Fruit fly (Drosophila melanogaster): ENCODE results near the gene ncd.

Gene ncd

dm6 chr3R:29778139-29778984 lies 28.6 kb downstream of the ncd start:
- no peak for TF ChIP-seq CG17801 (GFP tag; optimal IDR thresholded peaks at IDR 0.05; ENCODE audit: partially characterized antibody)

- TF ChIP-seq CG17801 (GFP tag; optimal IDR thresholded peaks at IDR 0.05; ENCODE audit: partially characterized antibody): no peak
Observed at dm6 chr3R:29777213-29777612, 29.7 kb downstream of the ncd start.

DNA sequence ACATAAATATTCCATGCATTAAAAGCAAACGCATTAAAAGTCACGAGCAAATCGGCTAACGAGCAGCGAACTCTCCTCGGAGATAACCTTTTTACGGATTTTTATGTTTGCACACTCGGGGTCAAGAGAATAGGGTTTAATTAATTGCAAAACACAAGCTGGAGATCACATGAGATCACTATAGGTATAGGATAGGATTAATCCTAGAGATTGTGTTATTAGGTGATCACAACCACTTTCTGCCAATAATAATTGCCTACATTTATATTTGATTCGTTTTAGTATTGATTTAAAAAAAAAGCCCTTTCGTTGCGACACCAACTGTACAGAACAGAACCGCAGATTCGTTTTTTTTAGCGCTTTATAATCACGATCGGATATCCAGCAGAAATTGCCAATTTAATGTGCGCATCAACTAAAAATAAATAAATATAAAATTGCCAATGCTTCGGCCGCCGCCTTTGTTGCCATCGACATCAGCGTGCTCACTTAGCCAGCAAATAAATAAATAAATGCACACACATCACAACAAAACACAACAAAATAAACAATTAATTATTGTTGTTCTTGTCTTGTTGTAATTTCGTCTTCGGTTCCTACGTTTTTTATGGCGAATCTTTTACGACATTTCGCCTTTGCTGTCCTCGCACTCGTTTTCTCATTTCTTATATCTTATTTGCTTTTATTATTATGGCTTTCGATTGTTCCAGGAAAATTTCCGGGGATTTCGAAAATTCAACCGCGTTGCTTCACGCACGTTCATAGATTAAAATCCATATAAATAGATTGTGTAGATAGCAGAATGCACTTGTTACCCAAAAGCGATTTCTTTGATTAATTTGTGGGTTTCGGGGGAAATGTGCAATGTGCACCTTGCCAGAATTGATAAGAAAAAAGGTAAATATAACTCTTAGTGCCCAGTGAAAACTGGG lies 30.9 kb downstream of the ncd start:
- TF ChIP-seq CG17801 (GFP tag; optimal IDR thresholded peaks at IDR 0.05; ENCODE audit: partially characterized antibody): no peak

DNA sequence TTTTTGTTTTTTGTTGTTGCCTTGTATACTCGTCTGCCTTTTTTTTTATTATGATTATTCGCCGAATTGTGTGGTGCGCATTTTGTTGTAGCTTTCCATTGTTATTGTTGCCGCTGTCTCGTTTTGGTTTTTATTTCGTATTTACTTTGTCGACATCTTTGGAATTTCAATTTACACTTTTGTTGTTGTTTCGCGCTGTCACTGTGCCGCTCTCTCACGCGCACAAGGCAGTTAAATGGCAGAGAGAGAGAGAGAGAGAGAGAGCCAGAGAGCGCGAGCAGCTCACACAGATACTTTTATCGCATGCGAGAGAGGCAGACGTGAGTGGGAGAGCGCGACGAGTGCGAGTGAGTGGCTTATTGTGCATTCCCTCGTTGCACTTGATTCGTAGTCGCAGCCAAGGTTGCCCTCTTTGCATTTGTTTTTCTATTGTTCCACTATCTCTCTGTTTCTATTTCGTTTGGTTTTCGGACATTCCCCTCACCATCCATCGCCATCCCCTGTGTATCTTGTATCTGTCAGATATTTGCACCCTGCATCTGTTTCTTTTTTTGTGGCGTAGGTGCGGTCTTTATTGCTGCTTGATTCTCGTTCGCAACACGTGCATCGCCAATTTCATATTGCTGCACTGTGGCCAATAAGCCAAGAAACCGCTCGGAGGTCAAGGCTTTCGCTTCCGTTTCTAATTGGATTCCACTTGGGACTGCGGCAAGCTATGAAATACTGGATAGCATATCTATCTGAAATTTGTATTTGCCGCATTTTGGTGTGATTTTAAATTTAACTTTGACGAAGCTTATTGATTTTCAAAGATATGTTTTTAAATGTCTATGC lies 32.4 kb downstream of the ncd start:
- peak; percentile 11 for TF ChIP-seq CG17801 (GFP tag; optimal IDR thresholded peaks at IDR 0.05; ENCODE audit: partially characterized antibody)

DNA sequence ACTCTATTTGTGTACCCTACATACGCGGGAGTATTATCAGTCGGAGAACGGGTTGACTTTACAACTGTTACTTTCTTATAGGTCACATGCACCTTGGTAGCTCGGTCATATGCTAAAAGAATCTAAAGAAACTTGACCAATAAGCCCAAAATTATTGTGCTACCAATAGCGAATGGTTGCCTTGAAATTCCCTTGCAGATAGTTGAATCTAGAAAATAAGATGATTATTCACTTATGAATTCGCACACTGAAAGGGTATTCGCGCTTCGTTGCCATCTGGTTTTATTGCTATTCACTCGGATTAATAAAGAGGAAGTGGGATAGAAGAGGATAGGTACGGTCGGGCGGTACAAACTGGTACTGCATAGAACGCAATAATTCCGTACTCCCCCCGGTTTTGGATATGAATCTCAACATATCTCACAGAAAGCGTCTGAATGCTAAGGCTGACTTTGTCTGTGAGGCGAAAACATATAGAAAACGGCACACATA lies 33.0 kb downstream of the ncd start:
- peak; percentile 69 for TF ChIP-seq CG17801 (GFP tag; optimal IDR thresholded peaks at IDR 0.05; ENCODE audit: partially characterized antibody)

DNA sequence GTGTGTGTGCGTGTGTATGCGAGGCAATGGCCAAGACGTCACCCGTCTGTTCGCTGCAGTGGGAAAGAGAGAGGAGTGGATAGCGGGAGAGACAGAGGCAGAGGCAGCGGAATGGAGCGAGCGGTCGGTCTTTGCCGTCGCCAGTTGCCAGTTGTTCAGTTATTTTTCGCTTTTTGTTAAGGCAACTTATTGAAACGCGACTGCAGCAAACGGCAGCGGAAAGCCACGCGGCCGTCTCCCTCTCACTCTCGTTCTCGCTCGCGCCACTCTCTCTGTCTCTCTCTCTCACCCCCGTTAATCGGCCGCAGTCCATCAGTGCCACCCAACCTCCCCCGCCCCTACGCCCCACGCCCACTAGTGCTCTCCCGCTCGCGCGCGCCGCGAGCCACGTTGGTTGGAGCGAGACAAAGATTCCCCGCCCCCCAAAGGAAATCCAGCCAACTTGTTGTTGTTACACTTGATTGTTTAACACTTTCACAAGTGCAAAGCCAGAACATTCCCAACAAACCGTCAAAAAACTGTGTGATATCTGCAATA lies 34.1 kb downstream of the ncd start:
- peak; percentile 52 for TF ChIP-seq CG17801 (GFP tag; optimal IDR thresholded peaks at IDR 0.05; ENCODE audit: partially characterized antibody)

- TF ChIP-seq CG17801 (GFP tag; optimal IDR thresholded peaks at IDR 0.05; ENCODE audit: partially characterized antibody): no peak
Observed at dm6 chr3R:29772090-29772794, 34.7 kb downstream of the ncd start.

DNA sequence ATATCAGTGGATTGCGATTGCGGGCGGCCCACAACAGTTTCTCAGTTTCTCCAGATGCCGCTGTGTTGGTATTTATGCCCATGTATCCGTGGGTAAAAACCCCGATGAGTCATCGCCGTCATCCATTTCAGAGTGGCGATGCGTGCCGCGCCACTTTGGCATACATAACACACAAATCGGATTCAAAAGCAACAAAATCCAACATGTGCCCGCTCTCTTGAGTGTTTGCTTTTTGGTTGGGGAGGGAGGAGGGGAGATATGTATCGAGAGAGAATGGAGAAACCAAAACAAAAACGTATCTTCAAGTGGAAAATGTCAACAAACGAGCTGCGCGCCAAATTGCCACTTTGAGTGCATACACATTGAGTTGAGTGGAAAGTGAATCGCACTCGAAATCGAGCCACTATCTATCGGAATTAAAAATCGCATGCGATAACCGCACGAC lies 35.3 kb downstream of the ncd start:
- no peak for TF ChIP-seq CG17801 (GFP tag; optimal IDR thresholded peaks at IDR 0.05; ENCODE audit: partially characterized antibody)

- TF ChIP-seq CG17801 (GFP tag; optimal IDR thresholded peaks at IDR 0.05; ENCODE audit: partially characterized antibody): no peak
Observed at dm6 chr3R:29770930-29771329, 36.0 kb downstream of the ncd start.

DNA sequence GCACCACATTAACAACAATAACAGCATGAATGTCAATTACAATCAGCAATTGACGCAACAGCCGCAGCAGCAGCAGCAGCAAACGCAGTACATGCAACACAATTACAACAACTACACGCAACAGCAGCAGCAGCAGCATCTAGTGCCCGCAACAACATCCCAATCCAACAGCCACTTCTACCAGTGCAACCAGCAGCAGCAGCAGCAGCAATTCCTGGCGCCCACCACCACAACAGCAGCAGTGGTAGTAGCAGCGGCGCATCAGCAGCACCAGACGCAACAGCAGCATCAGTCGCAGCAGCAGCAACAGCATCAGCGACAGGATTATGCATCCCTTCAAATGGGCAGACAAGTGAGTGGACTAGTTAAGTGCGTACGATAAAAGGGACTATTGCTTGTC lies 39.7 kb downstream of the ncd start:
- no peak for TF ChIP-seq CG17801 (GFP tag; optimal IDR thresholded peaks at IDR 0.05; ENCODE audit: partially characterized antibody)

- TF ChIP-seq CG17801 (GFP tag; optimal IDR thresholded peaks at IDR 0.05; ENCODE audit: partially characterized antibody): no peak
Observed at dm6 chr3R:29765267-29766095, 41.4 kb downstream of the ncd start, which contains the start of gene kay. Gene kay, plus strand, starts transcription at chr3R:29765995.

- TF ChIP-seq CG17801 (GFP tag; optimal IDR thresholded peaks at IDR 0.05; ENCODE audit: partially characterized antibody): no peak
Observed at dm6 chr3R:29764249-29765042, 42.5 kb downstream of the ncd start.
